Worm (Caenorhabditis elegans) whole organism, L1 larva: ENCODE data around the gene K03H6.1.

ENCODE experiments used
- ama-1 ChIP-seq: fragments of 150-350 bp; optimal IDR thresholded peaks from 2 replicates; lab custom pipeline; 2014
- ces-1 ChIP-seq: fragments of 150-350 bp; optimal IDR thresholded peaks from 2 replicates; lab custom pipeline; 2014; ENCODE audit warnings: missing biosample characterization, missing genetic modification reagents, missing genetic modification characterization
- efl-1 ChIP-seq, 4 experiments: fragments of 150-350 bp; optimal IDR thresholded peaks in 3 of 4; peaks in 1 of 4; 1 replicate in 1 of 4; 2 replicates in 3 of 4; lab custom pipeline; 2014; ENCODE audit warnings: missing biosample characterization in 2 of 4, missing genetic modification characterization in 2 of 4, missing genetic modification reagents in 2 of 4
- fkh-10 ChIP-seq: sonication (generic microtip); optimal IDR thresholded peaks from 2 replicates; lab custom pipeline; 2017; ENCODE audit warnings: missing biosample characterization, missing genetic modification reagents, missing genetic modification characterization
- lin-39 ChIP-seq: fragments of 150-350 bp; optimal IDR thresholded peaks from 2 replicates; lab custom pipeline; 2014; ENCODE audit warnings: missing biosample characterization, missing genetic modification reagents, missing genetic modification characterization
- nhr-237 ChIP-seq: fragments of 150-350 bp; optimal IDR thresholded peaks from 2 replicates; lab custom pipeline; 2014; ENCODE audit warnings: missing biosample characterization, missing genetic modification characterization
- nhr-28 ChIP-seq: fragments of 150-350 bp; optimal IDR thresholded peaks from 2 replicates; lab custom pipeline; 2014; ENCODE audit warnings: missing biosample characterization, missing genetic modification characterization
- nhr-76 ChIP-seq: sonication (generic microtip); optimal IDR thresholded peaks from 2 replicates; lab custom pipeline; 2017; ENCODE audit warnings: missing biosample characterization, missing genetic modification characterization
- skn-1 ChIP-seq: fragments of 150-350 bp; optimal IDR thresholded peaks from 2 replicates; lab custom pipeline; 2014; ENCODE audit warnings: missing biosample characterization, missing genetic modification characterization
- swsn-7 ChIP-seq: sonication (generic microtip); optimal IDR thresholded peaks from 2 replicates; lab custom pipeline; 2016; ENCODE audit warnings: missing genetic modification characterization, missing compliant biosample characterization
- vab-15 ChIP-seq: sonication (generic microtip); optimal IDR thresholded peaks from 2 replicates; lab custom pipeline; 2017; ENCODE audit warnings: missing genotype, mild to moderate bottlenecking, missing genetic modification characterization, missing compliant biosample characterization
- ztf-4 ChIP-seq: fragments of 150-350 bp; optimal IDR thresholded peaks from 2 replicates; lab custom pipeline; 2014; ENCODE audit warnings: missing biosample characterization, missing genetic modification characterization

ce11 chrIV:1497448-1497847, 26.1 kb upstream of the K03H6.1 start, which contains the start of gene hxk-3:
- TF ChIP-seq nhr-237 (tag; lab: Kevin White, UChicago) (peak; percentile 26), ztf-4 (tag; lab: Kevin White, UChicago) (peak; percentile 14), lin-39 (no peak), swsn-7 (tag; lab: Kevin White, UChicago) (peak; percentile 75), fkh-10 (GFP tag; lab: Kevin White, UChicago) (no peak), vab-15 (tag; lab: Kevin White, UChicago) (no peak), ces-1 (GFP tag; lab: Kevin White, UChicago) (no peak), ama-1 (lab: Kevin White, UChicago) (no peak), skn-1 (tag; lab: Kevin White, UChicago) (peak; percentile 21), nhr-76 (tag; lab: Kevin White, UChicago) (no peak), efl-1 (optimal IDR thresholded peaks at IDR 0.05; lab: Kevin White, UChicago) (peak; percentile 66 to 71), efl-1 (GFP tag; optimal IDR thresholded peaks at IDR 0.05 in 1 of 2; lab: Kevin White, UChicago) (peak; percentile 50 to 85), nhr-28 (tag; lab: Kevin White, UChicago) (no peak)
